Worm (Caenorhabditis elegans) whole organism, young adult: ENCODE results near the gene ZK550.2.
A peak's percentile ranks its signal among the peaks of the same experiment; 100 is the strongest.

Experiments used
- B0336.3 ChIP-seq: fragments of 200-800 bp; sonication (Bioruptor generic); IDR thresholded peaks from 2 replicates; pipeline ENCODE4 v1.3.6; 2022; ENCODE audit warnings: missing genetic modification characterization, missing compliant biosample characterization
- D2030.7 ChIP-seq: fragments of 200-800 bp; sonication (Bioruptor generic); IDR thresholded peaks from 2 replicates; pipeline ENCODE4 v1.3.6; 2022; ENCODE audit warnings: missing genetic modification reagents, missing genetic modification characterization, missing compliant biosample characterization
- F22D6.2 ChIP-seq: sonication (generic microtip); optimal IDR thresholded peaks from 2 replicates; lab custom pipeline; 2016; ENCODE audit warnings: mild to moderate bottlenecking, missing genetic modification characterization, missing compliant biosample characterization
- F37B4.10 ChIP-seq: fragments of 200-800 bp; sonication (Bioruptor generic); IDR thresholded peaks from 2 replicates; pipeline ENCODE4 v1.3.6; 2022; ENCODE audit warnings: missing genetic modification characterization, missing compliant biosample characterization
- F49E8.2 ChIP-seq: sonication (generic microtip); optimal IDR thresholded peaks from 3 replicates; lab custom pipeline; 2017; ENCODE audit warnings: missing genetic modification characterization, mild to moderate bottlenecking, missing compliant biosample characterization, antibody characterized with exemption, moderate library complexity; ENCODE audit not compliant: insufficient read depth
- F57C9.4 ChIP-seq: sonication (generic microtip); optimal IDR thresholded peaks from 2 replicates; lab custom pipeline; 2017; ENCODE audit warnings: mild to moderate bottlenecking, missing genetic modification characterization, missing compliant biosample characterization
- K12H6.12 ChIP-seq: fragments of 200-800 bp; sonication (Bioruptor generic); optimal IDR thresholded peaks from 2 replicates; lab custom pipeline; 2018; ENCODE audit warnings: mild to moderate bottlenecking, missing genetic modification characterization, missing compliant biosample characterization
- Y67H2A.10 ChIP-seq: fragments of 200-800 bp; sonication (Bioruptor generic); conservative IDR thresholded peaks from 2 replicates; pipeline ENCODE4 v1.3.6; 2022; ENCODE audit warnings: missing genetic modification reagents, missing genetic modification characterization, missing compliant biosample characterization
- Y79H2A.3 ChIP-seq: fragments of 200-800 bp; sonication (Bioruptor generic); conservative IDR thresholded peaks from 2 replicates; pipeline ENCODE4 v1.3.6; 2022; ENCODE audit warnings: missing genetic modification reagents, missing genetic modification characterization, missing compliant biosample characterization
- ama-1 ChIP-seq, 3 experiments: fragments of 150-350 bp in 1 of 3; sonication (generic microtip) in 2 of 3; optimal IDR thresholded peaks; 2 replicates each; lab custom pipeline; 2014 to 2018; ENCODE audit warnings: missing biosample characterization in 2 of 3, missing genetic modification characterization in 2 of 3, missing genetic modification reagents in 2 of 3
- atf-7 ChIP-seq: sonication (generic microtip); optimal IDR thresholded peaks from 2 replicates; lab custom pipeline; 2017; ENCODE audit warnings: mild to moderate bottlenecking, missing genetic modification characterization, missing compliant biosample characterization
- attf-6 ChIP-seq: fragments of 200-800 bp; sonication (Bioruptor generic); IDR thresholded peaks from 2 replicates; pipeline ENCODE4 v1.3.6; 2022; ENCODE audit warnings: missing genetic modification reagents, missing genetic modification characterization, missing compliant biosample characterization
- ccch-3 ChIP-seq: fragments of 200-800 bp; sonication (Bioruptor generic); optimal IDR thresholded peaks from 2 replicates; lab custom pipeline; 2018; ENCODE audit warnings: mild to moderate bottlenecking, missing genetic modification characterization, missing compliant biosample characterization
- ceh-40 ChIP-seq: fragments of 200-800 bp; sonication (Bioruptor generic); IDR thresholded peaks from 2 replicates; pipeline ENCODE4 v1.3.6; 2022; ENCODE audit warnings: missing genetic modification characterization, missing compliant biosample characterization
- ceh-58 ChIP-seq: fragments of 200-800 bp; sonication (Bioruptor generic); IDR thresholded peaks from 2 replicates; pipeline ENCODE4 v1.3.6; 2022; ENCODE audit warnings: missing genetic modification characterization, missing compliant biosample characterization
- chd-7 ChIP-seq: sonication (generic microtip); optimal IDR thresholded peaks from 2 replicates; lab custom pipeline; 2016; ENCODE audit warnings: mild to moderate bottlenecking, missing genetic modification characterization, moderate library complexity, missing compliant biosample characterization
- die-1 ChIP-seq: sonication (generic microtip); optimal IDR thresholded peaks from 2 replicates; lab custom pipeline; 2016; ENCODE audit warnings: missing genotype, mild to moderate bottlenecking, missing genetic modification characterization, missing compliant biosample characterization
- ets-4 ChIP-seq: fragments of 200-800 bp; sonication (Bioruptor generic); optimal IDR thresholded peaks from 2 replicates; lab custom pipeline; 2018; ENCODE audit warnings: mild to moderate bottlenecking, missing genetic modification characterization, missing compliant biosample characterization
- gei-17 ChIP-seq: fragments of 200-800 bp; sonication (Bioruptor generic); optimal IDR thresholded peaks from 2 replicates; lab custom pipeline; 2018; ENCODE audit warnings: mild to moderate bottlenecking, missing genetic modification characterization, missing compliant biosample characterization
- him-1 ChIP-seq: sonication (generic microtip); optimal IDR thresholded peaks from 2 replicates; lab custom pipeline; 2016; ENCODE audit warnings: missing genotype, missing genetic modification reagents, missing genetic modification characterization, missing compliant biosample characterization
- hmg-20 ChIP-seq: fragments of 200-800 bp; sonication (Bioruptor generic); IDR thresholded peaks from 2 replicates; pipeline ENCODE4 v1.3.6; 2022; ENCODE audit warnings: missing genetic modification reagents, missing genetic modification characterization, missing compliant biosample characterization
- lag-1 ChIP-seq: fragments of 200-800 bp; sonication (Bioruptor generic); IDR thresholded peaks from 2 replicates; pipeline ENCODE4 v1.3.6; 2022; ENCODE audit warnings: missing genetic modification reagents, missing genetic modification characterization, missing compliant biosample characterization
- lin-26 ChIP-seq: fragments of 200-800 bp; sonication (Bioruptor generic); IDR thresholded peaks from 2 replicates; pipeline ENCODE4 v1.3.6; 2022; ENCODE audit warnings: missing genetic modification reagents, missing genetic modification characterization, missing compliant biosample characterization
- lin-40 ChIP-seq: sonication (generic microtip); optimal IDR thresholded peaks from 2 replicates; lab custom pipeline; 2016; ENCODE audit warnings: missing genetic modification characterization, mild to moderate bottlenecking, missing compliant biosample characterization, missing genotype, missing genetic modification reagents
- lin-54 ChIP-seq: fragments of 200-800 bp; sonication (Bioruptor generic); optimal IDR thresholded peaks from 2 replicates; lab custom pipeline; 2018; ENCODE audit warnings: mild to moderate bottlenecking, missing genetic modification characterization, missing compliant biosample characterization
- lsl-1 ChIP-seq: fragments of 200-800 bp; sonication (Bioruptor generic); optimal IDR thresholded peaks from 2 replicates; lab custom pipeline; 2018; ENCODE audit warnings: mild to moderate bottlenecking, missing genetic modification characterization, moderate library complexity, missing compliant biosample characterization
- madf-10 ChIP-seq: sonication (generic microtip); optimal IDR thresholded peaks from 2 replicates; lab custom pipeline; 2016; ENCODE audit warnings: mild to moderate bottlenecking, missing genetic modification characterization, missing compliant biosample characterization
- mcd-1 ChIP-seq: fragments of 200-800 bp; sonication (Bioruptor generic); IDR thresholded peaks from 2 replicates; pipeline ENCODE4 v1.3.6; 2022; ENCODE audit warnings: missing genetic modification reagents, missing genetic modification characterization, missing compliant biosample characterization
- mel-28 ChIP-seq: sonication (generic microtip); optimal IDR thresholded peaks from 2 replicates; lab custom pipeline; 2016; ENCODE audit warnings: borderline replicate concordance, mild to moderate bottlenecking, missing genetic modification characterization, missing compliant biosample characterization
- mes-4 ChIP-seq: sonication (generic microtip); optimal IDR thresholded peaks from 2 replicates; lab custom pipeline; 2016; ENCODE audit warnings: missing genotype, missing genetic modification characterization, missing compliant biosample characterization
- nhr-120 ChIP-seq: fragments of 200-800 bp; sonication (Bioruptor generic); IDR thresholded peaks from 2 replicates; pipeline ENCODE4 v1.3.6; 2022; ENCODE audit warnings: missing genetic modification characterization, missing compliant biosample characterization
- nhr-179 ChIP-seq: sonication (generic microtip); optimal IDR thresholded peaks from 2 replicates; lab custom pipeline; 2016; ENCODE audit warnings: mild to moderate bottlenecking, missing genetic modification characterization, missing compliant biosample characterization
- nhr-90 ChIP-seq: sonication (generic microtip); optimal IDR thresholded peaks from 2 replicates; lab custom pipeline; 2016; ENCODE audit warnings: missing genotype, mild to moderate bottlenecking, missing genetic modification characterization, missing compliant biosample characterization
- pha-4 ChIP-seq: fragments of 150-350 bp; sonication (generic microtip); optimal IDR thresholded peaks from 2 replicates; lab custom pipeline; 2014; ENCODE audit warnings: missing biosample characterization, missing genetic modification reagents, missing genetic modification characterization
- rcor-1 ChIP-seq: fragments of 200-800 bp; sonication (Bioruptor generic); IDR thresholded peaks from 2 replicates; pipeline ENCODE4 v1.3.6; 2022; ENCODE audit warnings: missing genetic modification reagents, missing genetic modification characterization, missing compliant biosample characterization
- snpc-1.1 ChIP-seq: sonication (generic microtip); optimal IDR thresholded peaks from 2 replicates; lab custom pipeline; 2017; ENCODE audit warnings: missing genetic modification characterization, mild to moderate bottlenecking, missing compliant biosample characterization, antibody characterized with exemption, moderate library complexity, missing genotype, missing genetic modification reagents; ENCODE audit not compliant: insufficient read depth
- snpc-1.3 ChIP-seq: sonication (generic microtip); optimal IDR thresholded peaks from 2 replicates; lab custom pipeline; 2017; ENCODE audit warnings: missing genetic modification characterization, mild to moderate bottlenecking, missing compliant biosample characterization, antibody characterized with exemption, moderate library complexity, missing genotype, missing genetic modification reagents; ENCODE audit not compliant: insufficient read depth
- sptf-2 ChIP-seq: fragments of 200-800 bp; sonication (Bioruptor generic); optimal IDR thresholded peaks from 2 replicates; lab custom pipeline; 2018; ENCODE audit warnings: mild to moderate bottlenecking, missing genetic modification characterization, missing compliant biosample characterization
- tbx-9 ChIP-seq: sonication (generic microtip); optimal IDR thresholded peaks from 2 replicates; lab custom pipeline; 2016; ENCODE audit warnings: borderline replicate concordance, missing genetic modification characterization, inconsistent platforms, missing compliant biosample characterization
- unc-62 ChIP-seq: fragments of 150-350 bp; optimal IDR thresholded peaks from 2 replicates; lab custom pipeline; 2014; ENCODE audit warnings: missing biosample characterization, missing genetic modification reagents, missing genetic modification characterization
- xnd-1 ChIP-seq: sonication (generic microtip); optimal IDR thresholded peaks from 2 replicates; lab custom pipeline; 2016; ENCODE audit warnings: missing genotype, missing genetic modification reagents, missing genetic modification characterization, missing compliant biosample characterization
- zfh-2 ChIP-seq: fragments of 200-800 bp; sonication (Bioruptor generic); conservative IDR thresholded peaks from 2 replicates; pipeline ENCODE4 v1.3.6; 2022; ENCODE audit warnings: missing genetic modification reagents, missing genetic modification characterization, missing compliant biosample characterization
- ztf-18 ChIP-seq: sonication (generic microtip); optimal IDR thresholded peaks from 2 replicates; lab custom pipeline; 2016; ENCODE audit warnings: missing genotype, mild to moderate bottlenecking, missing genetic modification characterization, missing compliant biosample characterization
- ztf-22 ChIP-seq: fragments of 200-800 bp; sonication (Bioruptor generic); optimal IDR thresholded peaks from 2 replicates; lab custom pipeline; 2018; ENCODE audit warnings: mild to moderate bottlenecking, missing genetic modification characterization, moderate library complexity, missing compliant biosample characterization
- ztf-25 ChIP-seq: fragments of 200-800 bp; sonication (Bioruptor generic); IDR thresholded peaks from 2 replicates; pipeline ENCODE4 v1.3.6; 2022; ENCODE audit warnings: missing genetic modification reagents, missing genetic modification characterization, missing compliant biosample characterization
- ztf-28 ChIP-seq: fragments of 200-800 bp; sonication (Bioruptor generic); IDR thresholded peaks from 2 replicates; pipeline ENCODE4 v1.3.6; 2022; ENCODE audit warnings: missing genetic modification reagents, missing genetic modification characterization, missing compliant biosample characterization
- ztf-6 ChIP-seq: fragments of 200-800 bp; sonication (Bioruptor generic); IDR thresholded peaks from 2 replicates; pipeline ENCODE4 v1.3.6; 2022; ENCODE audit warnings: missing genetic modification reagents, missing genetic modification characterization, missing compliant biosample characterization

Gene ZK550.2

ce11 chrIV:17279592-17280440 is 34.4 kb downstream of the ZK550.2 start (continued):
- TF ChIP-seq ztf-28 (GFP tag; lab: Robert Waterston, UW) (no peak), snpc-1.3 (tag; lab: Kevin White, UChicago) (no peak), attf-6 (GFP tag; lab: Robert Waterston, UW) (peak; percentile 90), rcor-1 (peak; percentile 7; the same call in 1 of the 2 replicates), ama-1 (optimal IDR thresholded peaks at IDR 0.05; lab: Kevin White, UChicago) (peak; percentile 22), ama-1 (GFP tag; optimal IDR thresholded peaks at IDR 0.05; lab: Kevin White, UChicago) (no peak), nhr-90 (tag; lab: Kevin White, UChicago) (no peak), sptf-2 (no peak), pha-4 (tag; lab: Kevin White, UChicago) (no peak), K12H6.12 (peak; percentile 0), die-1 (tag; lab: Kevin White, UChicago) (peak; percentile 41), ztf-18 (tag; lab: Kevin White, UChicago) (peak; percentile 20), lsl-1 (peak; percentile 37), unc-62 (no peak), ztf-22 (GFP tag; lab: Kevin White, UChicago) (no peak), xnd-1 (no peak), nhr-120 (GFP tag; lab: Robert Waterston, UW) (no peak), ccch-3 (GFP tag; lab: Kevin White, UChicago) (no peak), mcd-1 (GFP tag; lab: Robert Waterston, UW) (peak; percentile 49), lin-26 (GFP tag; lab: Robert Waterston, UW) (peak; percentile 64), mel-28 (tag; lab: Kevin White, UChicago) (no peak), him-1 (tag; lab: Kevin White, UChicago) (no peak), lin-40 (tag; lab: Kevin White, UChicago) (no peak), Y79H2A.3 (GFP tag; lab: Robert Waterston, UW) (no peak), gei-17 (no peak), tbx-9 (tag; lab: Kevin White, UChicago) (no peak), lag-1 (GFP tag; lab: Robert Waterston, UW) (no peak), Y67H2A.10 (no peak), nhr-179 (no peak), ceh-40 (GFP tag; lab: Robert Waterston, UW) (peak; percentile 53), ceh-58 (GFP tag; lab: Robert Waterston, UW) (peak; percentile 71), atf-7 (peak; percentile 30), lin-54 (GFP tag; lab: Kevin White, UChicago) (peak; percentile 66), F22D6.2 (tag; lab: Kevin White, UChicago) (no peak), F57C9.4 (tag; lab: Kevin White, UChicago) (no peak), zfh-2 (GFP tag; lab: Robert Waterston, UW) (peak; percentile 68), madf-10 (tag; lab: Kevin White, UChicago) (no peak), D2030.7 (no peak; the same call in 1 of the 2 replicates), mes-4 (tag; lab: Kevin White, UChicago) (no peak), ets-4 (no peak), B0336.3 (peak; percentile 61), snpc-1.1 (tag; lab: Kevin White, UChicago) (no peak), F49E8.2 (tag; lab: Kevin White, UChicago) (peak; percentile 21), ztf-6 (GFP tag; lab: Robert Waterston, UW) (no peak), chd-7 (tag; lab: Kevin White, UChicago) (no peak), ztf-25 (0 out of 2 replicates have a peak, but pooled peaks have one; percentile 7), hmg-20 (GFP tag; lab: Robert Waterston, UW) (no peak), F37B4.10 (GFP tag; lab: Robert Waterston, UW) (no peak)
